Fruit fly (Drosophila melanogaster): ENCODE data around the gene beat-Vb.

beat-Vb gene

DNA sequence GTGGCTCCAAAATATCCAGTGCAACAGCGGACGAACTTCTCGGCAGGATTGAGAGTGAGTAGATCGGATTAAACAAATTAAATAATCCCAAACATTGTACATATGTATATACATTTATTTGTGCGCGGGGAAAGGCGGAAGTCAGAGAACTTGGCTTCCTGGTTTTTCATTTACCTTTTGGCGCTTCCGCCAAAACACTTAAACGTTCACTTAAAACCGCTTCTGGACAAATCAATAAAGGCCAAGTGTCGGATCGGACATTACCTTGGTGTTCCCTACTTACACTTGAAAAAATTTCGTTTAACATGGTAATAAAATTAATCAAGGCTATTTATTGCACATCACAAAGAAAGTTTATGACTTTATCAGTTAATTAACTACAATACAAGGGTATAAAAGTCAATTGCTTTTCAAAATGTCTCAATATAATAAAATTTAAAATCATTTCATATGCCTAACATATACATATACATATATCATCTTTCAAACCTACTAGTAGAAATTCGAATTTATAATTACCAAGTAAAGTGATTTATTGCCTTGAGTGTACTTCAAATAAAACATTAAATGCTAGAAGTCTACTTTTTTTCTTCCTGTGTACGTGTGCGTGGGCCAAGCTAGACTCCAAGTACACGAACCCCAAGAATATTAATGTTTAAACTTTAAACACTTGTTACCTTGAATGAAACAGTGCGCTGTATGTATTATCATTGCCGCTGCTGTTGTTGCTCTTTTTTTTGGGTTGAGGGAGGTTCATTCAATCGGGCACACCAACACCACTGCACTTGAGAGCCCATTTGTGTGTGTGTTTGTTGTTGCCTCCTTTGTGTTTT is 65.7 kb downstream of the beat-Vb start:
- TF ChIP-seq CG8478 (optimal IDR thresholded peaks at IDR 0.05): no peak
- no peak for TF ChIP-seq CTCF (optimal IDR thresholded peaks at IDR 0.05)

dm6 chr3R:12982167-12982981 is 66.5 kb downstream of the beat-Vb start:
- TF ChIP-seq CTCF (optimal IDR thresholded peaks at IDR 0.05): no peak
- TF ChIP-seq CG8478 (optimal IDR thresholded peaks at IDR 0.05): no peak

dm6 chr3R:12982982-12983633 is 67.3 kb downstream of the beat-Vb start:
- no peak for TF ChIP-seq CTCF (optimal IDR thresholded peaks at IDR 0.05)
- TF ChIP-seq CG8478 (optimal IDR thresholded peaks at IDR 0.05): no peak
